Fruit fly (Drosophila melanogaster) whole organism, prepupa: ENCODE measurements around the gene CG31104.

Experiments used
- Blimp-1 ChIP-seq: fragments of 200-800 bp; sonication (Bioruptor generic); optimal IDR thresholded peaks from 3 replicates; lab custom pipeline; 2017; ENCODE audit warnings: missing biosample characterization, missing genetic modification characterization, mild to moderate bottlenecking, moderate library complexity, missing genetic modification reagents
- CG11294 ChIP-seq: fragments of 200-800 bp; sonication (Bioruptor generic); IDR thresholded peaks from 2 replicates; pipeline ENCODE4 v1.3.6; 2022; ENCODE audit warnings: missing biosample characterization, missing genetic modification characterization
- CG15336 ChIP-seq: fragments of 200-800 bp; sonication (Bioruptor generic); IDR thresholded peaks from 2 replicates; pipeline ENCODE4 v1.3.6; 2022; ENCODE audit warnings: missing biosample characterization, missing genetic modification characterization
- CG1621 ChIP-seq: fragments of 200-800 bp; sonication (Bioruptor generic); optimal IDR thresholded peaks from 3 replicates; lab custom pipeline; 2018; ENCODE audit warnings: missing biosample characterization, mild to moderate bottlenecking, missing genetic modification characterization
- CG16779 ChIP-seq: fragments of 200-800 bp; sonication (Bioruptor generic); optimal IDR thresholded peaks from 3 replicates; lab custom pipeline; 2017; ENCODE audit warnings: missing biosample characterization, mild to moderate bottlenecking, missing genetic modification characterization
- CG31627 ChIP-seq: fragments of 200-800 bp; sonication (Bioruptor generic); optimal IDR thresholded peaks from 3 replicates; lab custom pipeline; 2016; ENCODE audit warnings: missing biosample characterization, missing genetic modification characterization
- CG32006 ChIP-seq: fragments of 200-800 bp; sonication (Bioruptor generic); optimal IDR thresholded peaks from 3 replicates; lab custom pipeline; 2017; ENCODE audit warnings: missing biosample characterization, mild to moderate bottlenecking, missing genetic modification characterization
- CG4318 ChIP-seq: fragments of 200-800 bp; sonication (Bioruptor generic); optimal IDR thresholded peaks from 3 replicates; lab custom pipeline; 2017; ENCODE audit warnings: missing biosample characterization, mild to moderate bottlenecking, missing genetic modification characterization
- CG6276 ChIP-seq: fragments of 200-800 bp; sonication (Bioruptor generic); optimal IDR thresholded peaks from 2 replicates; lab custom pipeline; 2017; ENCODE audit warnings: missing biosample characterization, mild to moderate bottlenecking, missing genetic modification characterization
- CG6792 ChIP-seq: fragments of 200-800 bp; sonication (Bioruptor generic); optimal IDR thresholded peaks from 3 replicates; lab custom pipeline; 2016; ENCODE audit warnings: missing biosample characterization, missing genetic modification characterization
- CG6808 ChIP-seq: fragments of 200-800 bp; sonication (Bioruptor generic); optimal IDR thresholded peaks from 3 replicates; lab custom pipeline; 2017; ENCODE audit warnings: missing biosample characterization, missing genetic modification characterization, mild to moderate bottlenecking, moderate library complexity, missing genetic modification reagents
- CG6854 ChIP-seq: fragments of 200-800 bp; sonication (Bioruptor generic); optimal IDR thresholded peaks from 2 replicates; lab custom pipeline; 2017; ENCODE audit warnings: missing biosample characterization, mild to moderate bottlenecking, missing genetic modification characterization
- CG7368 ChIP-seq: fragments of 200-800 bp; sonication (Bioruptor generic); optimal IDR thresholded peaks from 3 replicates; lab custom pipeline; 2016; ENCODE audit warnings: missing biosample characterization, missing genetic modification characterization
- CG8119 ChIP-seq: fragments of 200-800 bp; sonication (Bioruptor generic); IDR thresholded peaks from 3 replicates; pipeline ENCODE4 v1.3.6; 2022; ENCODE audit warnings: missing biosample characterization, missing genetic modification characterization
- CG8319 ChIP-seq: fragments of 200-800 bp; sonication (Bioruptor generic); optimal IDR thresholded peaks from 3 replicates; lab custom pipeline; 2016; ENCODE audit warnings: missing biosample characterization, missing genetic modification characterization
- CG8632 ChIP-seq: fragments of 200-800 bp; sonication (Bioruptor generic); optimal IDR thresholded peaks from 3 replicates; lab custom pipeline; 2016; ENCODE audit warnings: missing biosample characterization, missing genetic modification characterization
- Eip75B ChIP-seq: fragments of 200-800 bp; sonication (Bioruptor generic); optimal IDR thresholded peaks from 3 replicates; lab custom pipeline; 2016; ENCODE audit warnings: missing biosample characterization, missing genetic modification characterization
- Eip93F ChIP-seq: fragments of 200-800 bp; sonication (Bioruptor generic); optimal IDR thresholded peaks from 2 replicates; lab custom pipeline; 2016; ENCODE audit warnings: missing biosample characterization, mild to moderate bottlenecking, missing genetic modification characterization
- Ets21C ChIP-seq: fragments of 200-800 bp; sonication (Bioruptor generic); optimal IDR thresholded peaks from 3 replicates; lab custom pipeline; 2016; ENCODE audit warnings: missing biosample characterization, missing genetic modification characterization
- Gug ChIP-seq: fragments of 200-800 bp; sonication (Bioruptor generic); IDR thresholded peaks from 2 replicates; pipeline ENCODE4 v1.3.6; 2022; ENCODE audit warnings: missing biosample characterization, missing genetic modification characterization
- Hr38 ChIP-seq: sonication (Bioruptor generic); optimal IDR thresholded peaks from 2 replicates; lab custom pipeline; 2016; ENCODE audit warnings: missing biosample characterization, missing genetic modification characterization
- Hr39 ChIP-seq: fragments of 200-800 bp; sonication (Bioruptor generic); optimal IDR thresholded peaks from 2 replicates; lab custom pipeline; 2016; ENCODE audit warnings: missing biosample characterization, missing genetic modification characterization
- Lpt ChIP-seq: fragments of 200-800 bp; sonication (Bioruptor generic); optimal IDR thresholded peaks from 3 replicates; lab custom pipeline; 2016; ENCODE audit warnings: missing biosample characterization, missing genetic modification characterization
- achi ChIP-seq: fragments of 200-800 bp; sonication (Bioruptor generic); optimal IDR thresholded peaks from 3 replicates; lab custom pipeline; 2016; ENCODE audit warnings: missing biosample characterization, missing genetic modification characterization
- acj6 ChIP-seq: fragments of 200-800 bp; sonication (Bioruptor generic); optimal IDR thresholded peaks from 3 replicates; lab custom pipeline; 2016; ENCODE audit warnings: missing biosample characterization, missing genetic modification characterization
- eg ChIP-seq: fragments of 200-800 bp; sonication (Bioruptor generic); IDR thresholded peaks from 3 replicates; pipeline ENCODE4 v1.3.6; 2022; ENCODE audit warnings: missing biosample characterization, missing genetic modification characterization
- esn ChIP-seq: fragments of 200-800 bp; sonication (Bioruptor generic); optimal IDR thresholded peaks from 2 replicates; lab custom pipeline; 2016; ENCODE audit warnings: missing biosample characterization, mild to moderate bottlenecking, missing genetic modification characterization, moderate library complexity
- fd85E ChIP-seq: fragments of 200-800 bp; sonication (Bioruptor generic); optimal IDR thresholded peaks from 3 replicates; lab custom pipeline; 2016; ENCODE audit warnings: missing biosample characterization, missing genetic modification characterization
- fkh ChIP-seq: fragments of 200-800 bp; sonication (Bioruptor generic); optimal IDR thresholded peaks from 3 replicates; lab custom pipeline; 2017; ENCODE audit warnings: missing biosample characterization, mild to moderate bottlenecking, missing genetic modification characterization, moderate library complexity
- lz ChIP-seq: fragments of 200-800 bp; sonication (Bioruptor generic); optimal IDR thresholded peaks from 3 replicates; lab custom pipeline; 2016; ENCODE audit warnings: missing biosample characterization, missing genetic modification characterization
- net ChIP-seq: fragments of 200-800 bp; sonication (Bioruptor generic); optimal IDR thresholded peaks from 3 replicates; lab custom pipeline; 2016; ENCODE audit warnings: missing biosample characterization, missing genetic modification characterization
- pdm3 ChIP-seq: fragments of 200-800 bp; sonication (Bioruptor generic); optimal IDR thresholded peaks from 3 replicates; lab custom pipeline; 2016; ENCODE audit warnings: missing biosample characterization, missing genetic modification characterization
- salr ChIP-seq, 2 experiments: fragments of 200-800 bp; sonication (Bioruptor generic); optimal IDR thresholded peaks; 3 replicates each; lab custom pipeline; 2016 to 2018; ENCODE audit warnings: missing biosample characterization in 2 of 2, missing genetic modification characterization in 2 of 2, mild to moderate bottlenecking in 1 of 2
- spab ChIP-seq: fragments of 200-800 bp; sonication (Bioruptor generic); optimal IDR thresholded peaks from 2 replicates; lab custom pipeline; 2017; ENCODE audit warnings: missing biosample characterization, mild to moderate bottlenecking, missing genetic modification characterization, missing genetic modification reagents

Gene CG31104

dm6 chr3R:25262322-25262761 is 22.9 kb upstream of the CG31104 start, which contains the start of the genes Kdsr and CG11858 (continued):
- TF ChIP-seq CG16779 (no peak), spab (GFP tag; lab: Kevin White, UChicago) (no peak), Gug (GFP tag; lab: Robert Waterston, UW) (peak; percentile 65), esn (peak; percentile 78), CG8319 (no peak), Eip75B (GFP tag; lab: Kevin White, UChicago) (no peak), Lpt (peak; percentile 6), Eip93F (GFP tag; lab: Kevin White, UChicago) (peak; percentile 60), fd85E (no peak), CG15336 (GFP tag; lab: Robert Waterston, UW) (0 out of 2 replicates have a peak, but pooled peaks have one; percentile 43), CG6276 (GFP tag; lab: Kevin White, UChicago) (no peak), CG11294 (peak; percentile 28; the same call in 1 of the 2 replicates), Blimp-1 (GFP tag; lab: Kevin White, UChicago) (no peak), fkh (GFP tag; lab: Kevin White, UChicago) (peak; percentile 76), CG4318 (GFP tag; lab: Kevin White, UChicago) (no peak)

- TF ChIP-seq lz (GFP tag; lab: Kevin White, UChicago) = no peak
- no peak for TF ChIP-seq CG6808
- no peak for TF ChIP-seq Gug (GFP tag; lab: Robert Waterston, UW)
- no peak for TF ChIP-seq CG32006 (GFP tag; lab: Kevin White, UChicago)
- peak; percentile 33 for TF ChIP-seq CG1621 (tag; lab: Kevin White, UChicago)
- TF ChIP-seq Hr38 (GFP tag; lab: Kevin White, UChicago) = no peak
- no peak for TF ChIP-seq CG7368 (GFP tag; lab: Kevin White, UChicago)
- no peak for TF ChIP-seq CG6792 (GFP tag; lab: Kevin White, UChicago)
- TF ChIP-seq CG31627 (GFP tag; lab: Kevin White, UChicago) = no peak
- TF ChIP-seq Eip75B (GFP tag; lab: Kevin White, UChicago) = no peak
- TF ChIP-seq CG15336 (GFP tag; lab: Robert Waterston, UW) = peak; percentile 31; the same call in 1 of the 2 replicates
- TF ChIP-seq salr (GFP tag; optimal IDR thresholded peaks at IDR 0.05; lab: Kevin White, UChicago) = no peak
- no peak for TF ChIP-seq pdm3 (GFP tag; lab: Kevin White, UChicago)
- no peak for TF ChIP-seq CG8119 (GFP tag; lab: Robert Waterston, UW)
- no peak for TF ChIP-seq CG8632 (GFP tag; lab: Kevin White, UChicago)
- TF ChIP-seq acj6 = no peak
- TF ChIP-seq achi (GFP tag; lab: Kevin White, UChicago) = peak; percentile 45
- TF ChIP-seq, all 60 proteins: peak for 3
These were observed 19.6 kb upstream of the CG31104 start, which contains the start of the genes GlnRS and RIOK2 for dm6 chr3R:25265589-25266201. TSS of gene GlnRS (minus strand) at chr3R:25265721. TSS of gene RIOK2 (plus strand) at chr3R:25265844.

dm6 chr3R:25266751-25267150 is 18.5 kb upstream of the CG31104 start:
- no peak for TF ChIP-seq net (GFP tag; lab: Kevin White, UChicago)
- no peak for TF ChIP-seq Hr39
- TF ChIP-seq CG7368 (GFP tag; lab: Kevin White, UChicago) = no peak
- no peak for TF ChIP-seq CG4318 (GFP tag; lab: Kevin White, UChicago)
- no peak for TF ChIP-seq CG6854 (GFP tag; lab: Kevin White, UChicago)
- no peak for TF ChIP-seq eg (GFP tag; lab: Robert Waterston, UW)

- TF ChIP-seq CG15336 (GFP tag; lab: Robert Waterston, UW) = no peak
- TF ChIP-seq CG4318 (GFP tag; lab: Kevin White, UChicago) = no peak
- TF ChIP-seq Ets21C (GFP tag; lab: Kevin White, UChicago) = no peak
- no peak for TF ChIP-seq CG6276 (GFP tag; lab: Kevin White, UChicago)
- no peak for TF ChIP-seq achi (GFP tag; lab: Kevin White, UChicago)
These were observed 15.4 kb upstream of the CG31104 start, which contains the start of the genes CG11889 and CG11891 for dm6 chr3R:25269909-25270308. TSS of gene CG11889 (plus strand) at chr3R:25270209. TSS of gene CG11891 (plus strand) at chr3R:25270209.
